Fruit fly (Drosophila melanogaster): ENCODE data around the gene HtrA2.

DNA sequence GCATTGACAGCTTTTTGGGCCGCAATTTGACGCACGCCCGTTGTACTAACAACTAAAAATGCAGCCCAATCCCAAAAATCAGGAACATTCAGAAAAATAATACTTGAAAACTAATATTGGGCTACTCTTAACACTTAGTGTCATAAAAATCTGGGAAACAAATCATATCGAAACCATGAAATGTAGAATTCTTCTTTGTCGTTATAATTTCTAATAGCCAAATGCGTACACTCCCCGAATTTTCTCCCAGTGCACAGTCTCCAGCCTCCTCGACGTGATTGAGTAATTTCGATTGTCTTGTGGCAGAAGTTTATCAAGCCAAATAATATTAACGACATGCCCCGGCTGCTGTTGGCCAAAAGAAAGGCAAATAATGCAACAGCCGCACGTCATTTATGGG, 17.6 kb downstream of the HtrA2 start:
- TF ChIP-seq psq (optimal IDR thresholded peaks at IDR 0.05) (no peak), EcR (GFP tag; optimal IDR thresholded peaks at IDR 0.05) (no peak), CG8478 (optimal IDR thresholded peaks at IDR 0.05) (no peak), usp (GFP tag; optimal IDR thresholded peaks at IDR 0.05) (no peak), Dll (optimal IDR thresholded peaks at IDR 0.05) (no peak)

All from whole organism.